Fruit fly (Drosophila melanogaster): ENCODE measurements around the gene CG14841.

CG14841 gene

dm6 chr3R:14277894-14278522 lies 15.8 kb upstream of the CG14841 start (continued):
- TF ChIP-seq CG17568 (GFP tag; optimal IDR thresholded peaks at IDR 0.05) (no peak), Aef1 (GFP tag; IDR thresholded peaks at IDR 0.05) (peak; percentile 54), ranshi (GFP tag; IDR thresholded peaks at IDR 0.05) (peak; percentile 80), nau (GFP tag; optimal IDR thresholded peaks at IDR 0.05) (no peak), Oaz (GFP tag; IDR thresholded peaks at IDR 0.05) (peak; percentile 51; the same call in 1 of the 2 replicates), ro (GFP tag; IDR thresholded peaks at IDR 0.05) (0 out of 2 replicates have a peak, but pooled peaks have one; percentile 12), CG2202 (tag; optimal IDR thresholded peaks at IDR 0.05) (peak; percentile 78), otp (GFP tag; IDR thresholded peaks at IDR 0.05) (peak; percentile 81; the same call in 2 of the 3 replicates), exex (tag; optimal IDR thresholded peaks at IDR 0.05) (no peak), CG7839 (tag; optimal IDR thresholded peaks at IDR 0.05) (peak; percentile 86), cato (GFP tag; optimal IDR thresholded peaks at IDR 0.05; ENCODE audit: borderline replicate concordance) (peak; percentile 36), CG7786 (GFP tag; optimal IDR thresholded peaks at IDR 0.05) (no peak), Poxn (GFP tag; IDR thresholded peaks at IDR 0.05) (no peak), CG15514 (GFP tag; optimal IDR thresholded peaks at IDR 0.05) (peak; percentile 69), MBD-R2 (GFP tag; IDR thresholded peaks at IDR 0.05) (peak; percentile 30; the same call in 1 of the 2 replicates), Hand (GFP tag; optimal IDR thresholded peaks at IDR 0.05) (peak; percentile 90), CG6254 (GFP tag; optimal IDR thresholded peaks at IDR 0.05) (peak; percentile 71), kay (GFP tag; optimal IDR thresholded peaks at IDR 0.05) (peak; percentile 59), Rx (GFP tag; IDR thresholded peaks at IDR 0.05) (0 out of 2 replicates have a peak, but pooled peaks have one; percentile 6), TFAM (GFP tag; optimal IDR thresholded peaks at IDR 0.05) (peak; percentile 36), Xbp1 (GFP tag; optimal IDR thresholded peaks at IDR 0.05) (peak; percentile 67), Ssrp (tag; optimal IDR thresholded peaks at IDR 0.05) (peak; percentile 35), Ets97D (GFP tag; optimal IDR thresholded peaks at IDR 0.05) (no peak), NfI (GFP tag; optimal IDR thresholded peaks at IDR 0.05) (peak; percentile 69), lab (GFP tag; optimal IDR thresholded peaks at IDR 0.05) (peak; percentile 91), gce (GFP tag; IDR thresholded peaks at IDR 0.05) (peak; percentile 72; the same call in 2 of the 3 replicates), CG4617 (GFP tag; optimal IDR thresholded peaks at IDR 0.05; ENCODE audit: borderline replicate concordance) (peak; percentile 7), CG31441 (GFP tag; IDR thresholded peaks at IDR 0.05) (peak; percentile 79), gsb (GFP tag; IDR thresholded peaks at IDR 0.05) (peak; percentile 68), Ravus (GFP tag; IDR thresholded peaks at IDR 0.05) (peak; percentile 65), unc-4 (GFP tag; IDR thresholded peaks at IDR 0.05; ENCODE audit: partially characterized antibody) (no peak), CG13894 (tag; optimal IDR thresholded peaks at IDR 0.05) (no peak), vfl (GFP tag; optimal IDR thresholded peaks at IDR 0.05) (peak; percentile 46), CG6654 (GFP tag; optimal IDR thresholded peaks at IDR 0.05) (no peak), CG13123 (GFP tag; optimal IDR thresholded peaks at IDR 0.05) (no peak), p53 (GFP tag; optimal IDR thresholded peaks at IDR 0.05) (no peak), grau (tag; optimal IDR thresholded peaks at IDR 0.05) (peak; percentile 83), CG2712 (tag; optimal IDR thresholded peaks at IDR 0.05) (peak; percentile 92), cg (GFP tag; optimal IDR thresholded peaks at IDR 0.05) (no peak), Dip3 (GFP tag; optimal IDR thresholded peaks at IDR 0.05) (no peak), jing (GFP tag; optimal IDR thresholded peaks at IDR 0.05) (peak; percentile 46), gem (tag; optimal IDR thresholded peaks at IDR 0.05) (peak; percentile 89), CG11504 (tag; optimal IDR thresholded peaks at IDR 0.05) (peak; percentile 16), ewg (GFP tag; optimal IDR thresholded peaks at IDR 0.05) (peak; percentile 53), zf30C (GFP tag; optimal IDR thresholded peaks at IDR 0.05) (peak; percentile 97), repo (GFP tag; optimal IDR thresholded peaks at IDR 0.05) (no peak), CG12299 (tag; optimal IDR thresholded peaks at IDR 0.05) (peak; percentile 66), shn (GFP tag; optimal IDR thresholded peaks at IDR 0.05) (no peak), Bteb2 (GFP tag; optimal IDR thresholded peaks at IDR 0.05) (no peak)

All from whole organism, embryonic.